Worm (Caenorhabditis elegans): ENCODE measurements around the gene Y57A10C.8.

- TF ChIP-seq fkh-10 (GFP tag; optimal IDR thresholded peaks at IDR 0.05), result no peak
- no peak for TF ChIP-seq nfya-1 (tag; optimal IDR thresholded peaks at IDR 0.05)
- no peak for TF ChIP-seq ama-1 (optimal IDR thresholded peaks at IDR 0.05)
- TF ChIP-seq hlh-8 (tag; optimal IDR thresholded peaks at IDR 0.05), result no peak
- TF ChIP-seq mec-3 (tag; optimal IDR thresholded peaks at IDR 0.05; ENCODE audit: borderline replicate concordance), result no peak
- no peak for TF ChIP-seq lin-11 (tag; optimal IDR thresholded peaks at IDR 0.05)
- TF ChIP-seq ceh-18 (tag; optimal IDR thresholded peaks at IDR 0.05), result no peak
- TF ChIP-seq che-1 (tag; optimal IDR thresholded peaks at IDR 0.05), result no peak
- TF ChIP-seq fkh-6 (tag; optimal IDR thresholded peaks at IDR 0.05), result no peak
- TF ChIP-seq ceh-22 (tag; optimal IDR thresholded peaks at IDR 0.05), result no peak
Measured at ce11 chrII:12460602-12461453, 31.2 kb upstream of the Y57A10C.8 start, which contains the start of gene tag-280.

Data from whole organism, late embryonic.